Worm (Caenorhabditis elegans) whole organism, early embryonic: Measurements from ENCODE around the gene cut-4.

Experiments
- B0310.2 ChIP-seq: sonication (generic microtip); optimal IDR thresholded peaks from 2 replicates; lab custom pipeline; 2016; ENCODE audit warnings: mild to moderate bottlenecking, missing genetic modification characterization, missing compliant biosample characterization
- F13C5.2 ChIP-seq: sonication (generic microtip); optimal IDR thresholded peaks from 2 replicates; lab custom pipeline; 2017; ENCODE audit warnings: mild to moderate bottlenecking, missing genetic modification characterization, inconsistent platforms, missing compliant biosample characterization
- aly-1 ChIP-seq: sonication (generic microtip); optimal IDR thresholded peaks from 2 replicates; lab custom pipeline; 2016; ENCODE audit warnings: missing genetic modification characterization, missing compliant biosample characterization
- ama-1 ChIP-seq: fragments of 150-350 bp; optimal IDR thresholded peaks from 2 replicates; lab custom pipeline; 2014
- ceh-13 ChIP-seq: fragments of 200-800 bp; sonication (Bioruptor generic); optimal IDR thresholded peaks from 2 replicates; lab custom pipeline; 2018; ENCODE audit warnings: mild to moderate bottlenecking, missing genetic modification characterization, missing compliant biosample characterization
- flt-1 ChIP-seq: fragments of 200-800 bp; sonication (Bioruptor generic); IDR thresholded peaks from 2 replicates; pipeline ENCODE4 v1.3.6; 2022; ENCODE audit warnings: missing genetic modification characterization, missing compliant biosample characterization
- hmg-4 ChIP-seq: fragments of 200-800 bp; sonication (Bioruptor generic); optimal IDR thresholded peaks from 2 replicates; lab custom pipeline; 2018; ENCODE audit warnings: mild to moderate bottlenecking, missing genetic modification characterization, missing compliant biosample characterization
- hnd-1 ChIP-seq: sonication (generic microtip); optimal IDR thresholded peaks from 2 replicates; lab custom pipeline; 2016; ENCODE audit warnings: missing genetic modification characterization, missing compliant biosample characterization
- pes-1 ChIP-seq: fragments of 200-800 bp; sonication (Bioruptor generic); IDR thresholded peaks from 2 replicates; pipeline ENCODE4 v1.3.6; 2022; ENCODE audit warnings: missing genetic modification reagents, missing genetic modification characterization, missing compliant biosample characterization
- tbx-11 ChIP-seq: fragments of 200-800 bp; sonication (Bioruptor generic); IDR thresholded peaks from 2 replicates; pipeline ENCODE4 v1.3.6; 2022; ENCODE audit warnings: missing genetic modification characterization, missing compliant biosample characterization
- tra-4 ChIP-seq: sonication (generic microtip); optimal IDR thresholded peaks from 2 replicates; lab custom pipeline; 2017; ENCODE audit warnings: missing genetic modification characterization, missing compliant biosample characterization

DNA sequence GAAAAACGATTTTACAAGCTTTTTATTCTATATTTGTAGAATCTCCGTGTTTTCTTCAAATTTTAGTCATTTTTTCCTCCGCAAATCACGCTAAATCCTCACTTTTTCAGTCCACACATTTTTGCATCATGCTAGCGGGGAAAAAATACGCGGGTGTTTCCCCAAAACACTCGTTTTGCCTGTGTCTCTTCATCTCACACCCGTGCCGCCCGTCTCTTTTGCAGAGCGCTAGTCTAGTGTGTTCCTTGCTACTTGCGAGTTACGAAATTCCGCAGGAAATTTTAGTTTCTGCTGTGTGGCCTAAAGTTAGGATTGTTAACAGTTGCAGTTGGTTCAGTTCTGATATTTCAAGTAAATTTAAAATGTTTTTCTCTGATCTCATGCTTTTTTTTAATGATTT lies 9.8 kb downstream of the cut-4 start:
- TF ChIP-seq aly-1 (no peak), ama-1 (lab: Kevin White, UChicago) (no peak), flt-1 (GFP tag; lab: Robert Waterston, UW) (no peak), B0310.2 (no peak), tbx-11 (GFP tag; lab: Robert Waterston, UW) (0 out of 2 replicates have a peak, but pooled peaks have one; percentile 27), F13C5.2 (tag; lab: Kevin White, UChicago) (no peak), tra-4 (tag; lab: Kevin White, UChicago) (no peak), pes-1 (GFP tag; lab: Robert Waterston, UW) (no peak), hmg-4 (peak; percentile 11), hnd-1 (tag; lab: Kevin White, UChicago) (no peak), ceh-13 (GFP tag; lab: Kevin White, UChicago) (no peak)
